Fruit fly (Drosophila melanogaster): Measurements from ENCODE around the gene cpo.

dm6 chr3R:18018828-18019461 lies 99.3 kb downstream of the cpo start, which contains the start of gene DNaseII:
- TF ChIP-seq Hmx (GFP tag; optimal IDR thresholded peaks at IDR 0.05) = no peak
- TF ChIP-seq pan (optimal IDR thresholded peaks at IDR 0.05) = no peak
- no peak for TF ChIP-seq pan (GFP tag; optimal IDR thresholded peaks at IDR 0.05 in 1 of 2, IDR thresholded peaks at IDR 0.05 in 1 of 2)
- no peak for TF ChIP-seq fru (optimal IDR thresholded peaks at IDR 0.05)
- TF ChIP-seq Neu2 (GFP tag; optimal IDR thresholded peaks at IDR 0.05; ENCODE audit: borderline replicate concordance) = no peak
- no peak for TF ChIP-seq usp (GFP tag; optimal IDR thresholded peaks at IDR 0.05)

Data from whole organism, embryonic.